Worm (Caenorhabditis elegans): ENCODE measurements around the gene F13H10.8.

F13H10.8 gene

DNA sequence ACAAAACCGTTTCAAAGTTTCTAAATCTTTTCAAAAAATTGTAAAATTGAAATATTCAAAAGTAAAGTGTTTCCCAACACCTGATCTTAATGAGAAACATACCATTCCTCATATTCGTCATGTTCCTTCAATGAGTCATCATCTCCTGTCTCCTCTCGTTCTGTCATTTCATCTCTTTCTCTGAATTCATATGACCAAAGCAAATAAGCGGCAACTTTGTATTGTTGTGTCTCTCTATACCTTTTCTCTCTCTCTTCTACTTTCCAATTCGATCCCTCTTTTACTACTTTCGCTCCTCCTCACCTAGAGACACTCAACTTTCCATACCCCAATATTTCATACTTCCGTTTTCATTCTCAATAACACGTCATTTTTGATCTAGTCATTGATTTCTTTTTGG lies 12.1 kb upstream of the F13H10.8 start (continued):
- TF ChIP-seq pag-3 (tag; optimal IDR thresholded peaks at IDR 0.05; ENCODE audit: borderline replicate concordance, insufficient read depth) (no peak), dsc-1 (tag; optimal IDR thresholded peaks at IDR 0.05) (no peak), zag-1 (tag; optimal IDR thresholded peaks at IDR 0.05) (no peak), lir-3 (tag; optimal IDR thresholded peaks at IDR 0.05; ENCODE audit: poor library complexity) (no peak), unc-98 (GFP tag; IDR thresholded peaks at IDR 0.05) (no peak), tlp-1 (tag; optimal IDR thresholded peaks at IDR 0.05) (no peak), pax-3 (tag; optimal IDR thresholded peaks at IDR 0.05) (no peak), hlh-4 (tag; optimal IDR thresholded peaks at IDR 0.05) (no peak), fkh-4 (tag; optimal IDR thresholded peaks at IDR 0.05; ENCODE audit: borderline replicate concordance) (no peak), mab-9 (GFP tag; IDR thresholded peaks at IDR 0.05) (no peak), irx-1 (tag; optimal IDR thresholded peaks at IDR 0.05) (no peak), ceh-8 (GFP tag; optimal IDR thresholded peaks at IDR 0.05) (no peak), mep-1 (tag; optimal IDR thresholded peaks at IDR 0.05) (no peak), sptf-1 (tag; optimal IDR thresholded peaks at IDR 0.05) (no peak), lin-39 (tag; optimal IDR thresholded peaks at IDR 0.05) (no peak), C16A3.4 (tag; optimal IDR thresholded peaks at IDR 0.05) (no peak), nhr-19 (GFP tag; conservative IDR thresholded peaks at IDR 0.05) (no peak), snpc-4 (tag; optimal IDR thresholded peaks at IDR 0.05) (no peak), nhr-20 (tag; optimal IDR thresholded peaks at IDR 0.05) (peak; percentile 38), aly-2 (tag; optimal IDR thresholded peaks at IDR 0.05) (no peak), nhr-47 (tag; optimal IDR thresholded peaks at IDR 0.05) (no peak), ama-1 (optimal IDR thresholded peaks at IDR 0.05) (no peak), nhr-28 (tag; optimal IDR thresholded peaks at IDR 0.05) (no peak), isw-1 (GFP tag; IDR thresholded peaks at IDR 0.05) (no peak), F16B12.6 (tag; optimal IDR thresholded peaks at IDR 0.05) (no peak), ceh-88 (GFP tag; IDR thresholded peaks at IDR 0.05) (no peak), efl-1 (optimal IDR thresholded peaks at IDR 0.05) (peak; percentile 19 to 22), efl-1 (GFP tag; optimal IDR thresholded peaks at IDR 0.05 in 1 of 2) (peak in 1 of 2 experiments; percentile 20), hpl-2 (GFP tag; optimal IDR thresholded peaks at IDR 0.05) (no peak), unc-62 (GFP tag; optimal IDR thresholded peaks at IDR 0.05) (no peak), elt-3 (tag; optimal IDR thresholded peaks at IDR 0.05) (peak in 1 of 6 experiments; percentile 54), C04F5.9 (tag; optimal IDR thresholded peaks at IDR 0.05) (no peak)

DNA sequence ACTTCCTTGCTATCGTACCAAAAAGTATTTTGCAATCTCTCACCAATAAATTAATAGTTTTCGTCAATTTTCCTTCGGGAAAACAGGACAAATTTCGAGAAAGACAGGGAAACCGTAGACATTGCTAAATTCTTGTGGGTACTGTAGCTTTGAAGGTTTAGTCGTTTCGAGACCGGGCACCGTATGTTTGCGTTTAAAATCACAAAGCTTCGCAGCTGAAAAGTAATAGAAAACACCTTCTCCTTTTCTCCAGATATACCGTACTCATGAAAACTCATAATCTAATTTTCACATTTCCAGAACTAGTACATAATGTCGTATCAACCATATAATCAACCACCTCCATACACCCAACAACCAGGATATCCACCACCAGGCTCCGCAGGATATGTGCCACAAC lies 11.3 kb upstream of the F13H10.8 start, which contains the start of gene F13H10.6:
Gene F13H10.6, plus strand, starts transcription at position 301 of the 400 bp plus-strand sequence.
- TF ChIP-seq unc-98 (GFP tag; IDR thresholded peaks at IDR 0.05) (no peak), pax-3 (tag; optimal IDR thresholded peaks at IDR 0.05) (no peak), snu-23 (GFP tag; optimal IDR thresholded peaks at IDR 0.05) (no peak), unc-62 (GFP tag; optimal IDR thresholded peaks at IDR 0.05) (no peak), pag-3 (tag; optimal IDR thresholded peaks at IDR 0.05; ENCODE audit: borderline replicate concordance, insufficient read depth) (no peak), zip-4 (GFP tag; optimal IDR thresholded peaks at IDR 0.05) (no peak), nhr-90 (tag; optimal IDR thresholded peaks at IDR 0.05; ENCODE audit: poor library complexity) (no peak)

DNA sequence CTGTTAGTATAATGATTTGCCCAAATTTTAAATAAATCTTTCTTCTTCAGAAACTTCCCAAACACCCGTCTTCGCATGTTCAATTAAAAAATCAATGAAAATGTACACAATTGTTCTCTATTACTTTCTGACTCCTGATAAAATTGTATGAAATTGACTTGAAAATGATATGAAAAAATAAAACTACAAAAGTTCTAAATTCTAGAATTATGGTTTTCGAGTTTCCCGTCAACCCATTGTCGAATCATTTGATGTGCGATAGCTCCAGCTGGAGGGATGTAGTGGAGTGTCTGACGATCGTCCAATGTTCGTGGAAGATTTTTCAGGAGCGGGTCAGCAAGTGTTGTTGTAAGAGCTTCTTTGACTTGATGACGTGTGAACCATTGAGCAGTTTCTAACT lies 10.4 kb upstream of the F13H10.8 start:
- TF ChIP-seq nhr-85 (tag) (no peak), nhr-77 (tag; optimal IDR thresholded peaks at IDR 0.05) (no peak), C16A3.4 (tag; optimal IDR thresholded peaks at IDR 0.05) (no peak), nhr-47 (tag; optimal IDR thresholded peaks at IDR 0.05) (no peak), zag-1 (tag; optimal IDR thresholded peaks at IDR 0.05) (no peak), C34B4.2 (tag; optimal IDR thresholded peaks at IDR 0.05) (no peak), ztf-11 (tag; optimal IDR thresholded peaks at IDR 0.05) (no peak), tlp-1 (tag; optimal IDR thresholded peaks at IDR 0.05) (no peak), fkh-4 (tag; optimal IDR thresholded peaks at IDR 0.05; ENCODE audit: borderline replicate concordance) (no peak), dsc-1 (tag; optimal IDR thresholded peaks at IDR 0.05) (no peak), lin-13 (GFP tag; optimal IDR thresholded peaks at IDR 0.05) (no peak)
